Fruit fly (Drosophila melanogaster): ENCODE results near the gene Pka-C3.

DNA sequence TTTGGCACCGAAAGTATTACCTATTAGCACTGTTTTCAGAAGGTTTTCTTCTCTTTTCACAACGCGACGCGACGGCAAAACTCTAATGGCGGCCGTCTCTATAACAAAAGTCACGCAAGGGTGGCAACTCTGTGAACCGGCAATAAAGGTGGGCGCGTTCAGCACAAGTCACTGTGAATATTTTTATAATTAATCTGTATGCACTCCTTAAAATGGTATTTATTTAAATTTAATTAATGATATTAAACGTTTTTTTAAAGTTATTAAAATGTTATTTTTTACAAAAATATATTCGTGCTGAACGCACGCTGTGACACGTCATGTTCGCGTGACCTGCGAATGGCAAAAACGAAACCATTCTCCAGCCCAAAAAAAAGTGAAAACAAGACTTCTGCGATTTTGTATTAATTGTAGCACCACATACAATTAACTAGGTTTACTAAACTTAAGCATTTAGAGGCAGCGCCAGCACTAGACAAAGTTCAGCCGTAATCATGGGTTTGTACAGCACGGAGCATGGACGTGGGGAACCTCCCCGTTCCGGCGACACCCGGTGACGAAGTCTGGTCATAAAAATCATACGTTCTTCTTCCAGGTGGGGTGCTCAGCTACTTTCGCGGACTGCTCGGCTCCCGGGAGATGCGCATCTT is 28.3 kb upstream of the Pka-C3 start, which contains the start of the genes brm and Arl1:
- TF ChIP-seq CG8478 (optimal IDR thresholded peaks at IDR 0.05) (no peak), EcR (GFP tag; optimal IDR thresholded peaks at IDR 0.05) (no peak), Dll (optimal IDR thresholded peaks at IDR 0.05) (no peak), psq (optimal IDR thresholded peaks at IDR 0.05) (no peak)
